Fruit fly (Drosophila melanogaster) whole organism, embryonic: ENCODE data around the gene foxo.

Source experiments
- B-H1 ChIP-seq: fragments of 200-800 bp; sonication (Bioruptor generic); IDR thresholded peaks from 3 replicates; pipeline ENCODE4 v1.3.6; 2022; ENCODE audit warnings: missing biosample characterization, missing genetic modification characterization
- CG10321 ChIP-seq: fragments of 200-800 bp; sonication (Bioruptor generic); IDR thresholded peaks from 2 replicates; pipeline ENCODE4 v1.3.6; 2022; ENCODE audit warnings: missing biosample characterization, missing genetic modification characterization
- CG10366 ChIP-seq: fragments of 200-800 bp; sonication (Bioruptor generic); IDR thresholded peaks from 2 replicates; pipeline ENCODE4 v1.3.6; 2022; ENCODE audit warnings: missing biosample characterization, missing genetic modification characterization
- CG10565 ChIP-seq: fragments of 200-800 bp; sonication (Bioruptor generic); optimal IDR thresholded peaks from 3 replicates; lab custom pipeline; 2016; ENCODE audit warnings: missing biosample characterization, mild to moderate bottlenecking, missing genetic modification characterization
- CG10959 ChIP-seq: fragments of 200-800 bp; sonication (Bioruptor generic); IDR thresholded peaks from 2 replicates; pipeline ENCODE4 v1.3.6; 2022; ENCODE audit warnings: missing biosample characterization, missing genetic modification characterization
- CG12769 ChIP-seq: fragments of 200-800 bp; sonication (Bioruptor generic); optimal IDR thresholded peaks from 2 replicates; lab custom pipeline; 2019; ENCODE audit warnings: missing biosample characterization, mild to moderate bottlenecking, missing genetic modification characterization, moderate library complexity
- CG13894 ChIP-seq: fragments of 200-800 bp; sonication (Bioruptor generic); optimal IDR thresholded peaks from 3 replicates; lab custom pipeline; 2018; ENCODE audit warnings: missing biosample characterization, mild to moderate bottlenecking, missing genetic modification characterization, moderate library complexity
- CG1602 ChIP-seq: fragments of 200-800 bp; sonication (Bioruptor generic); optimal IDR thresholded peaks from 3 replicates; lab custom pipeline; 2016; ENCODE audit warnings: missing biosample characterization, missing genetic modification characterization
- CG18011 ChIP-seq: fragments of 200-800 bp; sonication (Bioruptor generic); optimal IDR thresholded peaks from 2 replicates; lab custom pipeline; 2017; ENCODE audit warnings: missing biosample characterization, missing genetic modification characterization, mild to moderate bottlenecking, moderate library complexity, missing genotype
- CG1832 ChIP-seq: fragments of 200-800 bp; sonication (Bioruptor generic); optimal IDR thresholded peaks from 2 replicates; lab custom pipeline; 2017; ENCODE audit warnings: missing biosample characterization, mild to moderate bottlenecking, missing genetic modification characterization, inconsistent platforms
- CG2678 ChIP-seq: fragments of 200-800 bp; sonication (Bioruptor generic); optimal IDR thresholded peaks from 3 replicates; lab custom pipeline; 2019; ENCODE audit warnings: missing biosample characterization, mild to moderate bottlenecking, missing genetic modification characterization, moderate library complexity
- CG31224 ChIP-seq: fragments of 200-800 bp; sonication (Bioruptor generic); IDR thresholded peaks from 2 replicates; pipeline ENCODE4 v1.3.6; 2022; ENCODE audit warnings: missing biosample characterization, missing genetic modification characterization
- CG31441 ChIP-seq: fragments of 200-800 bp; sonication (Bioruptor generic); IDR thresholded peaks from 2 replicates; pipeline ENCODE4 v1.3.6; 2022; ENCODE audit warnings: missing biosample characterization, missing genetic modification characterization
- CG3726 ChIP-seq: fragments of 200-800 bp; sonication (Bioruptor generic); IDR thresholded peaks from 3 replicates; pipeline ENCODE4, ENCODE4 v1.3.6; 2022; ENCODE audit warnings: missing biosample characterization, missing genetic modification characterization
- CG3995 ChIP-seq: fragments of 200-800 bp; sonication (Bioruptor generic); optimal IDR thresholded peaks from 3 replicates; lab custom pipeline; 2016; ENCODE audit warnings: missing biosample characterization, missing genetic modification characterization
- CG4707 ChIP-seq: fragments of 200-800 bp; sonication (Bioruptor generic); optimal IDR thresholded peaks from 2 replicates; lab custom pipeline; 2018; ENCODE audit warnings: missing biosample characterization, mild to moderate bottlenecking, missing genetic modification characterization, moderate library complexity
- CG7987 ChIP-seq: fragments of 200-800 bp; sonication (Bioruptor generic); optimal IDR thresholded peaks from 2 replicates; lab custom pipeline; 2018; ENCODE audit warnings: missing biosample characterization, mild to moderate bottlenecking, missing genetic modification characterization, moderate library complexity
- CG8359 ChIP-seq: fragments of 200-800 bp; sonication (Bioruptor generic); optimal IDR thresholded peaks from 2 replicates; lab custom pipeline; 2017; ENCODE audit warnings: missing biosample characterization, mild to moderate bottlenecking, missing genetic modification characterization, borderline replicate concordance
- CG9215 ChIP-seq: fragments of 200-800 bp; sonication (Bioruptor generic); IDR thresholded peaks from 2 replicates; pipeline ENCODE4 v1.3.6; 2022; ENCODE audit warnings: missing biosample characterization, missing genetic modification characterization
- CG9609 ChIP-seq: fragments of 200-800 bp; sonication (Bioruptor generic); optimal IDR thresholded peaks from 3 replicates; lab custom pipeline; 2016; ENCODE audit warnings: missing biosample characterization, missing genetic modification characterization
- CG9727 ChIP-seq: fragments of 200-800 bp; sonication (Bioruptor generic); optimal IDR thresholded peaks from 3 replicates; lab custom pipeline; 2017; ENCODE audit warnings: missing biosample characterization, mild to moderate bottlenecking, missing genetic modification characterization
- CrebB ChIP-seq: fragments of 200-800 bp; sonication (Bioruptor generic); optimal IDR thresholded peaks from 3 replicates; lab custom pipeline; 2018; ENCODE audit warnings: missing biosample characterization, mild to moderate bottlenecking, missing genetic modification characterization
- D ChIP-seq, 2 experiments: fragments of 200-800 bp in 1 of 2; fragments of >200 bp in 1 of 2; sonication (Bioruptor generic) in 1 of 2; optimal IDR thresholded peaks; 2 replicates in 1 of 2; 3 replicates in 1 of 2; lab custom pipeline; 2017; ENCODE audit warnings: mild to moderate bottlenecking in 1 of 2, missing biosample characterization in 1 of 2, missing genetic modification characterization in 1 of 2, missing genetic modification reagents in 1 of 2
- Hey ChIP-seq: fragments of 200-800 bp; sonication (Bioruptor generic); optimal IDR thresholded peaks from 3 replicates; lab custom pipeline; 2018; ENCODE audit warnings: missing biosample characterization, mild to moderate bottlenecking, missing genetic modification characterization
- Hmr ChIP-seq: fragments of 200-800 bp; sonication (Bioruptor generic); optimal IDR thresholded peaks from 3 replicates; lab custom pipeline; 2017; ENCODE audit warnings: mild to moderate bottlenecking, missing biosample characterization, missing genetic modification reagents, missing genetic modification characterization
- NC2α ChIP-seq: fragments of 200-800 bp; sonication (Bioruptor generic); optimal IDR thresholded peaks from 2 replicates; lab custom pipeline; 2016; ENCODE audit warnings: missing biosample characterization, missing genetic modification characterization
- NC2β ChIP-seq: fragments of 200-800 bp; sonication (Bioruptor generic); optimal IDR thresholded peaks from 2 replicates; lab custom pipeline; 2016; ENCODE audit warnings: missing biosample characterization, missing genetic modification characterization
- NFAT ChIP-seq: fragments of 200-800 bp; sonication (Bioruptor generic); IDR thresholded peaks from 2 replicates; pipeline ENCODE4 v1.3.6; 2022; ENCODE audit warnings: missing biosample characterization, missing genetic modification characterization
- Xbp1 ChIP-seq: fragments of 200-800 bp; sonication (Bioruptor generic); optimal IDR thresholded peaks from 3 replicates; lab custom pipeline; 2016; ENCODE audit warnings: missing biosample characterization, mild to moderate bottlenecking, missing genetic modification characterization
- Xrp1 ChIP-seq: fragments of 200-800 bp; sonication (Bioruptor generic); IDR thresholded peaks from 2 replicates; pipeline ENCODE4 v1.3.6; 2022; ENCODE audit warnings: missing biosample characterization, missing genetic modification characterization
- ase ChIP-seq: fragments of 200-800 bp; sonication (Bioruptor generic); IDR thresholded peaks from 3 replicates; pipeline ENCODE4 v1.3.6; 2022; ENCODE audit warnings: missing biosample characterization, missing genetic modification characterization
- az2 ChIP-seq: fragments of 200-800 bp; sonication (Bioruptor generic); optimal IDR thresholded peaks from 3 replicates; lab custom pipeline; 2016; ENCODE audit warnings: missing biosample characterization, missing genetic modification characterization
- cato ChIP-seq: fragments of 200-800 bp; sonication (Bioruptor generic); optimal IDR thresholded peaks from 2 replicates; lab custom pipeline; 2016; ENCODE audit warnings: missing biosample characterization, missing genetic modification characterization, borderline replicate concordance
- chif ChIP-seq, 2 experiments: fragments of 200-800 bp; sonication (Bioruptor generic); optimal IDR thresholded peaks; 3 replicates each; lab custom pipeline; 2016; ENCODE audit warnings: missing biosample characterization in 2 of 2, missing genetic modification characterization in 2 of 2
- gfzf ChIP-seq: fragments of 200-800 bp; sonication (Bioruptor generic); optimal IDR thresholded peaks from 2 replicates; lab custom pipeline; 2016; ENCODE audit warnings: missing biosample characterization, mild to moderate bottlenecking, missing genetic modification characterization, moderate library complexity
- ind ChIP-seq: fragments of 200-800 bp; sonication (Bioruptor generic); optimal IDR thresholded peaks from 3 replicates; lab custom pipeline; 2016; ENCODE audit warnings: missing biosample characterization, missing genetic modification characterization
- kah ChIP-seq: fragments of 200-800 bp; sonication (Bioruptor generic); optimal IDR thresholded peaks from 2 replicates; lab custom pipeline; 2018; ENCODE audit warnings: missing biosample characterization, mild to moderate bottlenecking, missing genetic modification characterization
- oc ChIP-seq: fragments of 200-800 bp; sonication (Bioruptor generic); optimal IDR thresholded peaks from 2 replicates; lab custom pipeline; 2018; ENCODE audit warnings: missing biosample characterization, mild to moderate bottlenecking, missing genetic modification characterization, moderate library complexity
- odd ChIP-seq: fragments of 200-800 bp; sonication (Bioruptor generic); optimal IDR thresholded peaks from 2 replicates; lab custom pipeline; 2017; ENCODE audit warnings: missing biosample characterization, mild to moderate bottlenecking, missing genetic modification characterization
- peb ChIP-seq: fragments of 200-800 bp; sonication (Bioruptor generic); IDR thresholded peaks from 2 replicates; pipeline ENCODE4 v1.3.6; 2022; ENCODE audit warnings: missing biosample characterization, missing genetic modification characterization
- phol ChIP-seq: fragments of 200-800 bp; sonication (Bioruptor generic); optimal IDR thresholded peaks from 3 replicates; lab custom pipeline; 2018; ENCODE audit warnings: missing biosample characterization, mild to moderate bottlenecking, missing genetic modification characterization, moderate library complexity
- repo ChIP-seq: fragments of 200-800 bp; sonication (Bioruptor generic); optimal IDR thresholded peaks from 2 replicates; lab custom pipeline; 2016; ENCODE audit warnings: missing biosample characterization, missing genetic modification characterization
- sd ChIP-seq: fragments of 200-800 bp; sonication (Bioruptor generic); optimal IDR thresholded peaks from 3 replicates; lab custom pipeline; 2018; ENCODE audit warnings: missing biosample characterization, mild to moderate bottlenecking, missing genetic modification characterization, moderate library complexity
- slou ChIP-seq: fragments of 200-800 bp; sonication (Bioruptor generic); optimal IDR thresholded peaks from 3 replicates; lab custom pipeline; 2016; ENCODE audit warnings: missing biosample characterization, missing genetic modification characterization
- tll ChIP-seq, 2 experiments: fragments of 200-800 bp in 1 of 2; fragments of >200 bp in 1 of 2; sonication (Bioruptor generic) in 1 of 2; optimal IDR thresholded peaks; 2 replicates each; lab custom pipeline; 2017 to 2019; ENCODE audit warnings: missing biosample characterization in 2 of 2, missing genetic modification characterization in 2 of 2, mild to moderate bottlenecking in 1 of 2, moderate library complexity in 1 of 2
- trem ChIP-seq: fragments of 200-800 bp; optimal IDR thresholded peaks from 3 replicates; lab custom pipeline; 2019; ENCODE audit warnings: missing biosample characterization, mild to moderate bottlenecking, missing genetic modification characterization, moderate library complexity
- usp ChIP-seq: fragments of >200 bp; optimal IDR thresholded peaks from 2 replicates; lab custom pipeline; 2017; ENCODE audit warnings: missing biosample characterization, missing genetic modification characterization
- wdn ChIP-seq: fragments of 200-800 bp; sonication (Bioruptor generic); IDR thresholded peaks from 2 replicates; pipeline ENCODE4 v1.3.6; 2022; ENCODE audit warnings: missing biosample characterization, missing genetic modification characterization

The foxo gene

DNA sequence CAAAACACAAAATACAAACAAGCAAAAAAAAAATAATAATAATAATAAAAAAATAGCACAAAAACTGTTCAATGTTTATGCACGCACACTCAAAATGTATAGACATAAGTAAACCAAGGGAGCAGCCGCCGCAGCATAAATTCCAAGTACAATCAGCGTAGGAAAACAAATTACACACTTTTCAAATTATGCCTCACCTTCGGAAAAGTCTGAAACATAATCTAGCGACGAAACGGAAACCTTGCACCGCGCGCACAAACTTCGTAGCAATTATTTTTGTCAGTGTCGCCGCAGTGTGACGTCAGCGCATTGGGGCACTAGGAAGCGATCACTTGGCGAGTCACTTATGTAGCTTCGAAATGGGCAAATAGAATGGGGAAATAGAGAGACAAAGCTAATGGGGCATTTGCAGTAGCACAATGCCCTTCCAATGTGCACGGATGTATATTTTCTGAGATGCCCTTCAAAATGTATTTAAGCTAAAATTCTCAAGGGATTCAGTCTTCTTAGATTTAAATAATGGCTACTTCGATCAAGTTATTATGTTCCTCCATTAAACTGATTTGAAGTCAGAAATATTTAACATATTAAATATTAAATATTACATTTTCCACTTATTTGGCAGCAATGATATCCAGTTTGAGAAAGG lies 39.9 kb upstream of the foxo start (continued):
- peak; percentile 61 for TF ChIP-seq CG9727 (GFP tag; lab: Kevin White, UChicago)
- no peak for TF ChIP-seq gfzf (GFP tag; lab: Kevin White, UChicago)
- TF ChIP-seq CG12769 (tag; lab: Kevin White, UChicago): peak; percentile 73
- TF ChIP-seq CG7987 (GFP tag; lab: Kevin White, UChicago): peak; percentile 26
- TF ChIP-seq usp (GFP tag; lab: Kevin White, UChicago): no peak
- no peak for TF ChIP-seq CG9215
- TF ChIP-seq CG3726 (GFP tag; lab: Robert Waterston, UW): 0 out of 3 replicates have a peak, but pooled peaks have one; percentile 22
- peak; percentile 33; the same call in 1 of the 2 replicates for TF ChIP-seq CG10321 (GFP tag; lab: Robert Waterston, UW)
- TF ChIP-seq phol (tag; lab: Kevin White, UChicago): peak; percentile 45
- TF ChIP-seq D (optimal IDR thresholded peaks at IDR 0.05; lab: Kevin White, UChicago): no peak
- peak; percentile 42 for TF ChIP-seq D (GFP tag; optimal IDR thresholded peaks at IDR 0.05; lab: Kevin White, UChicago)
- no peak for TF ChIP-seq CG10959 (GFP tag; lab: Robert Waterston, UW)
- no peak for TF ChIP-seq tll (GFP tag; optimal IDR thresholded peaks at IDR 0.05; lab: Kevin White, UChicago)
- no peak for TF ChIP-seq trem (tag; lab: Kevin White, UChicago)
- TF ChIP-seq CG10366 (GFP tag; lab: Robert Waterston, UW): peak; percentile 67
- no peak for TF ChIP-seq CG13894
- TF ChIP-seq Xbp1 (GFP tag; lab: Kevin White, UChicago): peak; percentile 64
- peak; percentile 64 for TF ChIP-seq ind (GFP tag; lab: Kevin White, UChicago)
- TF ChIP-seq sd: peak; percentile 64
- no peak for TF ChIP-seq Hey (tag; lab: Kevin White, UChicago)
- no peak for TF ChIP-seq CG8359
- TF ChIP-seq chif (GFP tag; optimal IDR thresholded peaks at IDR 0.05; lab: Kevin White, UChicago): peak; percentile 51 to 66
- TF ChIP-seq kah (GFP tag; lab: Kevin White, UChicago): peak; percentile 38
- TF ChIP-seq CG4707 (GFP tag; lab: Kevin White, UChicago): peak; percentile 17
- no peak for TF ChIP-seq CG1832 (GFP tag; lab: Kevin White, UChicago)
- no peak for TF ChIP-seq NFAT (GFP tag; lab: Robert Waterston, UW)
- no peak for TF ChIP-seq slou (GFP tag; lab: Kevin White, UChicago)
- peak; percentile 57 for TF ChIP-seq repo (GFP tag; lab: Kevin White, UChicago)
- TF ChIP-seq oc (tag; lab: Kevin White, UChicago): peak; percentile 50
- no peak for TF ChIP-seq CrebB
- TF ChIP-seq CG2678 (tag; lab: Kevin White, UChicago): peak; percentile 74
- peak; percentile 2 for TF ChIP-seq CG18011 (GFP tag; lab: Kevin White, UChicago)
- peak; percentile 40; the same call in 1 of the 3 replicates for TF ChIP-seq ase (GFP tag; lab: Robert Waterston, UW)
- TF ChIP-seq odd (GFP tag; lab: Kevin White, UChicago): peak; percentile 20
- no peak for TF ChIP-seq CG1602
- TF ChIP-seq NC2α (GFP tag; lab: Kevin White, UChicago): peak; percentile 26
- TF ChIP-seq Xrp1 (GFP tag; lab: Robert Waterston, UW): no peak
- peak; percentile 63 for TF ChIP-seq CG31441
- peak; percentile 43 for TF ChIP-seq CG9609 (GFP tag; lab: Kevin White, UChicago)
- no peak for TF ChIP-seq CG31224 (GFP tag; lab: Robert Waterston, UW)
- peak; percentile 45 for TF ChIP-seq Hmr
- no peak for TF ChIP-seq peb (GFP tag; lab: Robert Waterston, UW)
- TF ChIP-seq B-H1 (GFP tag; lab: Robert Waterston, UW): no peak; the same call in 2 of the 3 replicates
- no peak for TF ChIP-seq CG10565
- TF ChIP-seq CG3995 (GFP tag; lab: Kevin White, UChicago): no peak
- peak; percentile 63 for TF ChIP-seq az2 (GFP tag; lab: Kevin White, UChicago)
- TF ChIP-seq wdn (GFP tag; lab: Robert Waterston, UW): no peak
- peak; percentile 16 for TF ChIP-seq NC2β (GFP tag; lab: Kevin White, UChicago)
- TF ChIP-seq cato (GFP tag; lab: Kevin White, UChicago): peak; percentile 31
